Fruit fly (Drosophila melanogaster) whole organism, embryonic: ENCODE measurements around the gene CG13609.

Experiments
- BEAF-32 ChIP-seq: fragments of 200-800 bp; sonication (Bioruptor generic); optimal IDR thresholded peaks from 3 replicates; lab custom pipeline; 2017; ENCODE audit warnings: missing biosample characterization, missing genetic modification characterization, mild to moderate bottlenecking, moderate library complexity, missing genetic modification reagents
- CG10543 ChIP-seq: fragments of 200-800 bp; sonication (Bioruptor generic); optimal IDR thresholded peaks from 3 replicates; lab custom pipeline; 2017; ENCODE audit warnings: missing biosample characterization, mild to moderate bottlenecking, missing genetic modification characterization, moderate library complexity
- CG10959 ChIP-seq: fragments of 200-800 bp; sonication (Bioruptor generic); IDR thresholded peaks from 2 replicates; pipeline ENCODE4 v1.3.6; 2022; ENCODE audit warnings: missing biosample characterization, missing genetic modification characterization
- CG11456 ChIP-seq: fragments of 200-800 bp; sonication (Bioruptor generic); IDR thresholded peaks from 3 replicates; pipeline ENCODE4 v1.3.6; 2022; ENCODE audit warnings: missing biosample characterization, missing genetic modification characterization
- CG12744 ChIP-seq: fragments of 200-800 bp; sonication (Bioruptor generic); optimal IDR thresholded peaks from 2 replicates; lab custom pipeline; 2016; ENCODE audit warnings: missing biosample characterization, missing genetic modification characterization
- CG13123 ChIP-seq: fragments of 200-800 bp; sonication (Bioruptor generic); optimal IDR thresholded peaks from 2 replicates; lab custom pipeline; 2016; ENCODE audit warnings: missing biosample characterization, missing genetic modification characterization
- CG14965 ChIP-seq: fragments of 200-800 bp; sonication (Bioruptor generic); optimal IDR thresholded peaks from 2 replicates; lab custom pipeline; 2016; ENCODE audit warnings: missing biosample characterization, missing genetic modification characterization, borderline replicate concordance
- CG1647 ChIP-seq: fragments of 200-800 bp; sonication (Bioruptor generic); optimal IDR thresholded peaks from 3 replicates; lab custom pipeline; 2016; ENCODE audit warnings: missing biosample characterization, missing genetic modification characterization
- CG16779 ChIP-seq: fragments of 200-800 bp; sonication (Bioruptor generic); IDR thresholded peaks from 2 replicates; pipeline ENCODE4 v1.3.6; 2022; ENCODE audit warnings: missing biosample characterization, missing genetic modification characterization
- CG1792 ChIP-seq: fragments of 200-800 bp; sonication (Bioruptor generic); optimal IDR thresholded peaks from 2 replicates; lab custom pipeline; 2016; ENCODE audit warnings: missing biosample characterization, missing genetic modification characterization
- CG30431 ChIP-seq: fragments of 200-800 bp; sonication (Bioruptor generic); optimal IDR thresholded peaks from 2 replicates; lab custom pipeline; 2017; ENCODE audit warnings: missing biosample characterization, missing genetic modification characterization
- CG34224 ChIP-seq: fragments of 200-800 bp; sonication (Bioruptor generic); IDR thresholded peaks from 3 replicates; pipeline ENCODE4 v1.3.6; 2022; ENCODE audit warnings: missing biosample characterization, missing genetic modification characterization; ENCODE audit not compliant: partially characterized antibody
- CG4360 ChIP-seq: fragments of 200-800 bp; sonication (Bioruptor generic); IDR thresholded peaks from 2 replicates; pipeline ENCODE4 v1.3.6; 2022; ENCODE audit warnings: missing biosample characterization, missing genetic modification characterization
- CG4820 ChIP-seq: fragments of 200-800 bp; sonication (Bioruptor generic); optimal IDR thresholded peaks from 3 replicates; lab custom pipeline; 2016; ENCODE audit warnings: missing biosample characterization, missing genetic modification characterization
- CG5245 ChIP-seq: fragments of 200-800 bp; sonication (Bioruptor generic); optimal IDR thresholded peaks from 3 replicates; lab custom pipeline; 2016; ENCODE audit warnings: missing biosample characterization, missing genetic modification characterization
- CG9609 ChIP-seq: fragments of 200-800 bp; sonication (Bioruptor generic); optimal IDR thresholded peaks from 3 replicates; lab custom pipeline; 2016; ENCODE audit warnings: missing biosample characterization, missing genetic modification characterization
- Chrac-16 ChIP-seq: fragments of 200-800 bp; sonication (Bioruptor generic); optimal IDR thresholded peaks from 3 replicates; lab custom pipeline; 2016; ENCODE audit warnings: missing biosample characterization, missing genetic modification characterization
- CrebB ChIP-seq: fragments of 200-800 bp; sonication (Bioruptor generic); optimal IDR thresholded peaks from 3 replicates; lab custom pipeline; 2018; ENCODE audit warnings: missing biosample characterization, mild to moderate bottlenecking, missing genetic modification characterization
- Dip2 ChIP-seq: fragments of 200-800 bp; sonication (Bioruptor generic); IDR thresholded peaks from 2 replicates; pipeline ENCODE4 v1.3.6; 2022; ENCODE audit warnings: missing biosample characterization, missing genetic modification characterization
- Dp ChIP-seq: fragments of 200-800 bp; sonication (Bioruptor generic); optimal IDR thresholded peaks from 2 replicates; lab custom pipeline; 2018; ENCODE audit warnings: missing biosample characterization, mild to moderate bottlenecking, missing genetic modification characterization, moderate library complexity
- Dref ChIP-seq: fragments of 200-800 bp; sonication (Bioruptor generic); IDR thresholded peaks from 2 replicates; pipeline ENCODE4 v1.3.6; 2022; ENCODE audit warnings: missing biosample characterization, missing genetic modification characterization
- Eip74EF ChIP-seq, 2 experiments: fragments of 200-800 bp in 1 of 2; fragments of >200 bp in 1 of 2; sonication (Bioruptor generic) in 1 of 2; optimal IDR thresholded peaks; 2 replicates each; lab custom pipeline; 2017 to 2019; ENCODE audit warnings: missing biosample characterization in 2 of 2, missing genetic modification characterization in 2 of 2, mild to moderate bottlenecking in 1 of 2, moderate library complexity in 1 of 2
- Hmr ChIP-seq: fragments of 200-800 bp; sonication (Bioruptor generic); optimal IDR thresholded peaks from 3 replicates; lab custom pipeline; 2017; ENCODE audit warnings: mild to moderate bottlenecking, missing biosample characterization, missing genetic modification reagents, missing genetic modification characterization
- Pdp1 ChIP-seq, 2 experiments: fragments of 200-800 bp; sonication (Bioruptor generic); optimal IDR thresholded peaks; 3 replicates each; lab custom pipeline; 2016; ENCODE audit warnings: missing biosample characterization in 2 of 2, missing genetic modification characterization in 2 of 2, mild to moderate bottlenecking in 1 of 2, moderate library complexity in 1 of 2
- Ptx1 ChIP-seq: fragments of 200-800 bp; sonication (Bioruptor generic); IDR thresholded peaks from 2 replicates; pipeline ENCODE4 v1.3.6; 2022; ENCODE audit warnings: missing biosample characterization, missing genetic modification characterization
- Rx ChIP-seq: fragments of 200-800 bp; sonication (Bioruptor generic); IDR thresholded peaks from 2 replicates; pipeline ENCODE4 v1.3.6; 2022; ENCODE audit warnings: missing biosample characterization, missing genetic modification characterization
- Sox100B ChIP-seq: fragments of 200-800 bp; sonication (Bioruptor generic); optimal IDR thresholded peaks from 3 replicates; lab custom pipeline; 2018; ENCODE audit warnings: missing biosample characterization, mild to moderate bottlenecking, missing genetic modification characterization
- ac ChIP-seq: fragments of 200-800 bp; sonication (Bioruptor generic); optimal IDR thresholded peaks from 3 replicates; lab custom pipeline; 2017; ENCODE audit warnings: missing biosample characterization, mild to moderate bottlenecking, missing genetic modification characterization
- az2 ChIP-seq: fragments of 200-800 bp; sonication (Bioruptor generic); optimal IDR thresholded peaks from 3 replicates; lab custom pipeline; 2016; ENCODE audit warnings: missing biosample characterization, missing genetic modification characterization
- cg ChIP-seq: fragments of 200-800 bp; sonication (Bioruptor generic); optimal IDR thresholded peaks from 3 replicates; lab custom pipeline; 2019; ENCODE audit warnings: missing biosample characterization, mild to moderate bottlenecking, missing genetic modification characterization, moderate library complexity
- chn ChIP-seq: fragments of 200-800 bp; sonication (Bioruptor generic); optimal IDR thresholded peaks from 2 replicates; lab custom pipeline; 2016; ENCODE audit warnings: missing biosample characterization, missing genetic modification characterization
- dm ChIP-seq: fragments of 200-800 bp; sonication (Bioruptor generic); optimal IDR thresholded peaks from 3 replicates; lab custom pipeline; 2016; ENCODE audit warnings: missing biosample characterization, missing genetic modification characterization
- emc ChIP-seq: fragments of 200-800 bp; sonication (Bioruptor generic); optimal IDR thresholded peaks from 2 replicates; lab custom pipeline; 2016; ENCODE audit warnings: missing biosample characterization, missing genetic modification characterization
- eve ChIP-seq, 2 experiments: fragments of >200 bp; optimal IDR thresholded peaks; 2 replicates each; lab custom pipeline; 2017; ENCODE audit warnings: missing biosample characterization in 2 of 2, missing genetic modification characterization in 2 of 2
- fd102C ChIP-seq: fragments of 200-800 bp; sonication (Bioruptor generic); optimal IDR thresholded peaks from 2 replicates; lab custom pipeline; 2018; ENCODE audit warnings: missing biosample characterization, mild to moderate bottlenecking, missing genetic modification characterization, moderate library complexity
- fd64A ChIP-seq: fragments of 200-800 bp; sonication (Bioruptor generic); optimal IDR thresholded peaks from 3 replicates; lab custom pipeline; 2018; ENCODE audit warnings: missing biosample characterization, mild to moderate bottlenecking, missing genetic modification characterization
- h ChIP-seq: fragments of >200 bp; optimal IDR thresholded peaks from 2 replicates; lab custom pipeline; 2017
- hbn ChIP-seq: fragments of 200-800 bp; sonication (Bioruptor generic); IDR thresholded peaks from 2 replicates; pipeline ENCODE4 v1.3.6; 2022; ENCODE audit warnings: missing biosample characterization, missing genetic modification characterization; ENCODE audit not compliant: partially characterized antibody
- her ChIP-seq: fragments of 200-800 bp; sonication (Bioruptor generic); optimal IDR thresholded peaks from 2 replicates; lab custom pipeline; 2016; ENCODE audit warnings: missing biosample characterization, missing genetic modification characterization
- nerfin-2 ChIP-seq: fragments of 200-800 bp; sonication (Bioruptor generic); IDR thresholded peaks from 2 replicates; pipeline ENCODE4 v1.3.6; 2022; ENCODE audit warnings: missing biosample characterization, missing genetic modification characterization; ENCODE audit not compliant: partially characterized antibody
- pho ChIP-seq: fragments of 200-800 bp; sonication (Bioruptor generic); optimal IDR thresholded peaks from 2 replicates; lab custom pipeline; 2016; ENCODE audit warnings: missing biosample characterization, missing genetic modification characterization
- pnt ChIP-seq: fragments of 200-800 bp; sonication (Bioruptor generic); optimal IDR thresholded peaks from 3 replicates; lab custom pipeline; 2016; ENCODE audit warnings: missing biosample characterization, missing genetic modification characterization
- psq ChIP-seq: fragments of 200-800 bp; sonication (Bioruptor generic); optimal IDR thresholded peaks from 2 replicates; lab custom pipeline; 2017; ENCODE audit warnings: missing biosample characterization, missing genetic modification characterization
- sc ChIP-seq, 3 experiments: fragments of >200 bp in 2 of 3; fragments of 200-800 bp in 1 of 3; sonication (Bioruptor generic) in 1 of 3; optimal IDR thresholded peaks; 2 replicates in 2 of 3; 3 replicates in 1 of 3; lab custom pipeline; 2017; ENCODE audit warnings: mild to moderate bottlenecking in 1 of 3, missing biosample characterization in 1 of 3, missing genetic modification characterization in 1 of 3, missing genetic modification reagents in 1 of 3
- schlank ChIP-seq: fragments of 200-800 bp; sonication (Bioruptor generic); optimal IDR thresholded peaks from 2 replicates; lab custom pipeline; 2018; ENCODE audit warnings: missing biosample characterization, mild to moderate bottlenecking, missing genetic modification characterization
- shn ChIP-seq: fragments of 200-800 bp; sonication (Bioruptor generic); optimal IDR thresholded peaks from 3 replicates; lab custom pipeline; 2016; ENCODE audit warnings: missing biosample characterization, missing genetic modification characterization
- sima ChIP-seq: fragments of 200-800 bp; sonication (Bioruptor generic); optimal IDR thresholded peaks from 2 replicates; lab custom pipeline; 2016; ENCODE audit warnings: missing biosample characterization, missing genetic modification characterization
- stwl ChIP-seq: fragments of 200-800 bp; sonication (Bioruptor generic); optimal IDR thresholded peaks from 3 replicates; lab custom pipeline; 2018; ENCODE audit warnings: missing biosample characterization, mild to moderate bottlenecking, missing genetic modification characterization, moderate library complexity
- tap ChIP-seq: fragments of 200-800 bp; optimal IDR thresholded peaks from 3 replicates; lab custom pipeline; 2019; ENCODE audit warnings: missing biosample characterization, mild to moderate bottlenecking, missing genetic modification characterization, moderate library complexity
- z ChIP-seq: fragments of 200-800 bp; sonication (Bioruptor generic); IDR thresholded peaks from 3 replicates; pipeline ENCODE4 v1.3.6; 2022; ENCODE audit warnings: missing biosample characterization, missing genetic modification characterization

CG13609 gene

DNA sequence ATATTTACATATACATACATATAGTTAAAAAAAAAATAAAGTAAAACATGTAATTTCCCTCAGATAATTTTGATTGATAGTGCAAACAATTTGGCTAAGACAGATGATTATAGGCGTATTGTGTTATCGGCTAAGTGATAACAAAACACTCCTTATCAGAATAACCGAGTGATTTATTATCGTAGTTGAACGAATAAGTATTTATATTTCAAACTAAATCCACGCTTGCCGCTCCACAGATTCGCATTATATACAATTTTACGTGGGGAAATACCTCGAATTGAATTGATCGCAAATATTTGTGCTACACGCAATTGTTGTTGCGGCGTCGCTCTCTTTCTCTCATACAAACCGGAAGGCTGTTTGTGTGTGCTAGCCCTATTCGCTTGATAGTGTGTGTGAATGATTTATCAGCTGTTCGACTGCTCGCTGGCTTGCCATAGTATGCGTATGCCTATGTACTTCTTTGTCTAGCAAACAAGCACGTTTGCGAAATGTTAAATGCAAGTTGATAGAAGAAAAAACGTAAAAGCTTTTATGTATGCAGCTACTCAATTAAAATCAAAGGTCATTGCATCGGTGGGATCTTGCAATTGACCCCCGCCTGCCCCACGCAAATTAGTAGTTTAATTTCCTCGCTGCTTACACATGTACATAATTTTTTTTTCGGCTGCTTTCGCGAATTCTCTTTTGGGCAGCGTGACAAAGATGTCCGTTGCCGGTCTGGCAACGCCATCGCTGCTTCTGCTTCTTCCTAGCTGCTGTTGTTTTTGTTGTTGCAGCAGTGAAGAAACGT lies 6.7 kb downstream of the CG13609 start (continued):
- TF ChIP-seq Chrac-16 = no peak
- no peak for TF ChIP-seq tap
- TF ChIP-seq CG13123 (GFP tag; lab: Kevin White, UChicago) = no peak
- TF ChIP-seq dm (GFP tag; lab: Kevin White, UChicago) = peak; percentile 67
- TF ChIP-seq z (GFP tag; lab: Robert Waterston, UW) = no peak
- no peak for TF ChIP-seq emc
- no peak for TF ChIP-seq hbn (GFP tag; lab: Robert Waterston, UW)
- peak; percentile 78 for TF ChIP-seq cg (GFP tag; lab: Kevin White, UChicago)
- TF ChIP-seq stwl = peak; percentile 19
- no peak for TF ChIP-seq shn (GFP tag; lab: Kevin White, UChicago)
- TF ChIP-seq BEAF-32 (GFP tag; lab: Kevin White, UChicago) = peak; percentile 7
- TF ChIP-seq CG9609 (GFP tag; lab: Kevin White, UChicago) = no peak
- TF ChIP-seq CG14965 = no peak
- no peak for TF ChIP-seq Ptx1 (GFP tag; lab: Robert Waterston, UW)
- no peak for TF ChIP-seq pnt (GFP tag; lab: Kevin White, UChicago)
- no peak for TF ChIP-seq CG34224 (GFP tag; lab: Robert Waterston, UW)
- no peak for TF ChIP-seq Rx (GFP tag; lab: Robert Waterston, UW)
- no peak for TF ChIP-seq az2 (GFP tag; lab: Kevin White, UChicago)
- no peak for TF ChIP-seq her (GFP tag; lab: Kevin White, UChicago)
- peak; percentile 20 for TF ChIP-seq pho (GFP tag; lab: Kevin White, UChicago)
- TF ChIP-seq ac (GFP tag; lab: Kevin White, UChicago) = no peak
- TF ChIP-seq chn (GFP tag; lab: Kevin White, UChicago) = no peak
- peak; percentile 84 for TF ChIP-seq CG4360 (GFP tag; lab: Robert Waterston, UW)
- no peak for TF ChIP-seq fd64A (GFP tag; lab: Kevin White, UChicago)
- no peak for TF ChIP-seq fd102C (GFP tag; lab: Kevin White, UChicago)
- no peak for TF ChIP-seq schlank
- TF ChIP-seq CG5245 (GFP tag; lab: Kevin White, UChicago) = no peak
- TF ChIP-seq Dip2 (GFP tag; lab: Robert Waterston, UW) = no peak
- no peak for TF ChIP-seq CG4820
- TF ChIP-seq CG1792 = no peak
- peak; percentile 47 for TF ChIP-seq psq (GFP tag; lab: Kevin White, UChicago)
- no peak for TF ChIP-seq Sox100B
- no peak for TF ChIP-seq sc (optimal IDR thresholded peaks at IDR 0.05; lab: Kevin White, UChicago)
- no peak for TF ChIP-seq sc (GFP tag; optimal IDR thresholded peaks at IDR 0.05; lab: Kevin White, UChicago)
- no peak for TF ChIP-seq h (lab: Kevin White, UChicago)
- TF ChIP-seq CG11456 = no peak
- no peak for TF ChIP-seq Eip74EF (GFP tag; optimal IDR thresholded peaks at IDR 0.05; lab: Kevin White, UChicago)
- no peak for TF ChIP-seq CG10543 (GFP tag; lab: Kevin White, UChicago)
- TF ChIP-seq eve (GFP tag; optimal IDR thresholded peaks at IDR 0.05; lab: Kevin White, UChicago) = no peak
- TF ChIP-seq CG1647 = no peak
- TF ChIP-seq CG12744 = no peak
- no peak for TF ChIP-seq Dp (GFP tag; lab: Kevin White, UChicago)
- TF ChIP-seq nerfin-2 (GFP tag; lab: Robert Waterston, UW) = no peak
- TF ChIP-seq Hmr (GFP tag; lab: Kevin White, UChicago) = no peak
- no peak for TF ChIP-seq Pdp1 (GFP tag; optimal IDR thresholded peaks at IDR 0.05; lab: Kevin White, UChicago)
- no peak for TF ChIP-seq CrebB (tag; lab: Kevin White, UChicago)
- TF ChIP-seq sima (GFP tag; lab: Kevin White, UChicago) = no peak
- no peak for TF ChIP-seq Dref (GFP tag; lab: Robert Waterston, UW)
- TF ChIP-seq CG16779 (GFP tag; lab: Robert Waterston, UW) = no peak
- TF ChIP-seq CG30431 = no peak
- TF ChIP-seq CG10959 = no peak
